Worm (Caenorhabditis elegans): ENCODE data around the gene H10D18.5.

- no peak for TF ChIP-seq ces-1 (GFP tag; optimal IDR thresholded peaks at IDR 0.05)
- no peak for TF ChIP-seq sem-2 (GFP tag; optimal IDR thresholded peaks at IDR 0.05)
- TF ChIP-seq mab-5 (tag; optimal IDR thresholded peaks at IDR 0.05) = no peak
- no peak for TF ChIP-seq ceh-39 (tag; optimal IDR thresholded peaks at IDR 0.05)
- no peak for TF ChIP-seq elt-3 (tag; optimal IDR thresholded peaks at IDR 0.05)
- no peak for TF ChIP-seq lsy-2 (tag; optimal IDR thresholded peaks at IDR 0.05)
- TF ChIP-seq nhr-76 (tag; optimal IDR thresholded peaks at IDR 0.05) = no peak
- TF ChIP-seq pha-4 (tag; optimal IDR thresholded peaks at IDR 0.05) = no peak
- no peak for TF ChIP-seq blmp-1 (tag; optimal IDR thresholded peaks at IDR 0.05)
- TF ChIP-seq unc-39 (tag; optimal IDR thresholded peaks at IDR 0.05) = no peak
These were observed 43.0 kb downstream of the H10D18.5 start for ce11 chrV:3788538-3788937.
